Worm (Caenorhabditis elegans) whole organism, late embryonic: Measurements from ENCODE around the gene pept-2.

Experiments used
- F13H6.1 ChIP-seq: sonication (generic microtip); optimal IDR thresholded peaks from 2 replicates; lab custom pipeline; 2016; ENCODE audit warnings: missing genetic modification characterization, missing compliant biosample characterization
- K02D7.2 ChIP-seq: sonication (generic microtip); optimal IDR thresholded peaks from 2 replicates; lab custom pipeline; 2017; ENCODE audit warnings: mild to moderate bottlenecking, missing genetic modification characterization, missing compliant biosample characterization
- K09A11.1 ChIP-seq: sonication (generic microtip); optimal IDR thresholded peaks from 2 replicates; lab custom pipeline; 2017; ENCODE audit warnings: antibody characterized with exemption, mild to moderate bottlenecking, missing genetic modification characterization, missing compliant biosample characterization; ENCODE audit not compliant: insufficient read depth
- T23F11.4 ChIP-seq: fragments of 200-800 bp; sonication (Bioruptor generic); optimal IDR thresholded peaks from 2 replicates; lab custom pipeline; 2018; ENCODE audit warnings: mild to moderate bottlenecking, missing genetic modification characterization, missing compliant biosample characterization
- Y22D7AL.16 ChIP-seq: sonication (generic microtip); optimal IDR thresholded peaks from 2 replicates; lab custom pipeline; 2016; ENCODE audit warnings: missing genetic modification characterization, missing compliant biosample characterization
- ahr-1 ChIP-seq: sonication (generic microtip); optimal IDR thresholded peaks from 2 replicates; lab custom pipeline; 2016; ENCODE audit warnings: missing genetic modification characterization, missing compliant biosample characterization
- ceh-18 ChIP-seq: sonication (generic microtip); optimal IDR thresholded peaks from 2 replicates; lab custom pipeline; 2016; ENCODE audit warnings: missing genetic modification characterization, missing compliant biosample characterization
- ceh-2 ChIP-seq: sonication (generic microtip); optimal IDR thresholded peaks from 2 replicates; lab custom pipeline; 2016; ENCODE audit warnings: missing genotype, missing genetic modification characterization, missing compliant biosample characterization
- ceh-22 ChIP-seq: sonication (generic microtip); optimal IDR thresholded peaks from 2 replicates; lab custom pipeline; 2017; ENCODE audit warnings: missing biosample characterization, missing genetic modification characterization
- ceh-24 ChIP-seq: sonication (generic microtip); optimal IDR thresholded peaks from 2 replicates; lab custom pipeline; 2016; ENCODE audit warnings: mild to moderate bottlenecking, missing genetic modification characterization, missing compliant biosample characterization
- ceh-31 ChIP-seq: sonication (generic microtip); optimal IDR thresholded peaks from 2 replicates; lab custom pipeline; 2016; ENCODE audit warnings: missing genetic modification characterization, missing compliant biosample characterization
- ceh-34 ChIP-seq: sonication (generic microtip); optimal IDR thresholded peaks from 2 replicates; lab custom pipeline; 2016; ENCODE audit warnings: mild to moderate bottlenecking, missing genetic modification characterization, missing compliant biosample characterization
- elt-4 ChIP-seq: sonication (generic microtip); optimal IDR thresholded peaks from 2 replicates; lab custom pipeline; 2016; ENCODE audit warnings: missing genetic modification characterization, missing compliant biosample characterization
- fax-1 ChIP-seq: sonication (generic microtip); optimal IDR thresholded peaks from 2 replicates; lab custom pipeline; 2016; ENCODE audit warnings: missing genotype, missing genetic modification characterization, missing compliant biosample characterization
- fkh-10 ChIP-seq: fragments of 150-350 bp; optimal IDR thresholded peaks from 2 replicates; lab custom pipeline; 2014; ENCODE audit warnings: missing biosample characterization, missing genetic modification reagents, missing genetic modification characterization
- hlh-6 ChIP-seq: sonication (generic microtip); optimal IDR thresholded peaks from 2 replicates; lab custom pipeline; 2016; ENCODE audit warnings: missing genotype, missing genetic modification characterization, missing compliant biosample characterization
- hlh-8 ChIP-seq: sonication (generic microtip); optimal IDR thresholded peaks from 2 replicates; lab custom pipeline; 2016; ENCODE audit warnings: missing genotype, missing genetic modification characterization, missing compliant biosample characterization
- lim-6 ChIP-seq: sonication (generic microtip); optimal IDR thresholded peaks from 2 replicates; lab custom pipeline; 2016; ENCODE audit warnings: missing genetic modification characterization, missing compliant biosample characterization
- lin-11 ChIP-seq: fragments of 200-800 bp; sonication (Bioruptor generic); optimal IDR thresholded peaks from 2 replicates; lab custom pipeline; 2018; ENCODE audit warnings: mild to moderate bottlenecking, missing genetic modification characterization, missing compliant biosample characterization
- nfya-1 ChIP-seq: sonication (generic microtip); optimal IDR thresholded peaks from 2 replicates; lab custom pipeline; 2017; ENCODE audit warnings: missing genetic modification characterization, mild to moderate bottlenecking, missing compliant biosample characterization, antibody characterized with exemption, moderate library complexity
- nhr-11 ChIP-seq: fragments of 150-350 bp; optimal IDR thresholded peaks from 2 replicates; lab custom pipeline; 2014; ENCODE audit warnings: missing biosample characterization, missing genetic modification characterization
- odd-2 ChIP-seq: sonication (generic microtip); optimal IDR thresholded peaks from 2 replicates; lab custom pipeline; 2017; ENCODE audit warnings: antibody characterized with exemption, mild to moderate bottlenecking, missing genetic modification characterization, missing compliant biosample characterization
- pqm-1 ChIP-seq: sonication (generic microtip); optimal IDR thresholded peaks from 2 replicates; lab custom pipeline; 2016; ENCODE audit warnings: missing genetic modification characterization, missing compliant biosample characterization
- ref-2 ChIP-seq: sonication (generic microtip); optimal IDR thresholded peaks from 2 replicates; lab custom pipeline; 2016; ENCODE audit warnings: missing genetic modification characterization, missing compliant biosample characterization
- sox-2 ChIP-seq: fragments of 200-800 bp; sonication (Bioruptor generic); IDR thresholded peaks from 2 replicates; pipeline ENCODE4 v1.3.6; 2022; ENCODE audit warnings: missing genetic modification reagents, missing genetic modification characterization, missing compliant biosample characterization
- sox-4 ChIP-seq: sonication (generic microtip); optimal IDR thresholded peaks from 2 replicates; lab custom pipeline; 2017; ENCODE audit warnings: mild to moderate bottlenecking, missing genetic modification characterization, inconsistent platforms, missing compliant biosample characterization
- tbx-2 ChIP-seq: sonication (generic microtip); optimal IDR thresholded peaks from 2 replicates; lab custom pipeline; 2016; ENCODE audit warnings: missing genetic modification characterization, missing compliant biosample characterization
- tbx-7 ChIP-seq: sonication (generic microtip); optimal IDR thresholded peaks from 2 replicates; lab custom pipeline; 2016; ENCODE audit warnings: missing genotype, missing genetic modification characterization, missing compliant biosample characterization
- ttx-3 ChIP-seq: sonication (generic microtip); optimal IDR thresholded peaks from 2 replicates; lab custom pipeline; 2016; ENCODE audit warnings: missing genetic modification reagents, missing genetic modification characterization, missing compliant biosample characterization
- unc-42 ChIP-seq: sonication (generic microtip); optimal IDR thresholded peaks from 2 replicates; lab custom pipeline; 2016; ENCODE audit warnings: missing genotype, missing genetic modification characterization, missing compliant biosample characterization
- unc-86 ChIP-seq: sonication (generic microtip); optimal IDR thresholded peaks from 2 replicates; lab custom pipeline; 2016; ENCODE audit warnings: missing genetic modification characterization, missing compliant biosample characterization
- zip-5 ChIP-seq: sonication (generic microtip); optimal IDR thresholded peaks from 2 replicates; lab custom pipeline; 2016; ENCODE audit warnings: missing genetic modification characterization, missing compliant biosample characterization

Gene pept-2

ce11 chrIV:10765053-10765452 lies 25.4 kb upstream of the pept-2 start, which contains the start of gene T25B9.12:
Gene T25B9.12, plus strand, starts transcription at chrIV:10765353.
- no peak for TF ChIP-seq elt-4 (tag; lab: Kevin White, UChicago)
- TF ChIP-seq ceh-24: no peak
- no peak for TF ChIP-seq hlh-8 (tag; lab: Kevin White, UChicago)
- TF ChIP-seq ceh-2 (tag; lab: Kevin White, UChicago): no peak
- TF ChIP-seq nhr-11 (tag; lab: Kevin White, UChicago): no peak
- TF ChIP-seq ahr-1 (tag; lab: Kevin White, UChicago): no peak
- TF ChIP-seq unc-86 (tag; lab: Kevin White, UChicago): no peak
- no peak for TF ChIP-seq ceh-31 (tag; lab: Kevin White, UChicago)
- TF ChIP-seq sox-4 (tag; lab: Kevin White, UChicago): no peak
- no peak for TF ChIP-seq lin-11 (tag; lab: Kevin White, UChicago)
- TF ChIP-seq ttx-3: no peak
- TF ChIP-seq ceh-18 (tag; lab: Kevin White, UChicago): no peak
- no peak for TF ChIP-seq tbx-7 (tag; lab: Kevin White, UChicago)
- no peak for TF ChIP-seq sox-2
- TF ChIP-seq ref-2: no peak
- no peak for TF ChIP-seq ceh-34 (tag; lab: Kevin White, UChicago)
- no peak for TF ChIP-seq pqm-1 (tag; lab: Kevin White, UChicago)

DNA sequence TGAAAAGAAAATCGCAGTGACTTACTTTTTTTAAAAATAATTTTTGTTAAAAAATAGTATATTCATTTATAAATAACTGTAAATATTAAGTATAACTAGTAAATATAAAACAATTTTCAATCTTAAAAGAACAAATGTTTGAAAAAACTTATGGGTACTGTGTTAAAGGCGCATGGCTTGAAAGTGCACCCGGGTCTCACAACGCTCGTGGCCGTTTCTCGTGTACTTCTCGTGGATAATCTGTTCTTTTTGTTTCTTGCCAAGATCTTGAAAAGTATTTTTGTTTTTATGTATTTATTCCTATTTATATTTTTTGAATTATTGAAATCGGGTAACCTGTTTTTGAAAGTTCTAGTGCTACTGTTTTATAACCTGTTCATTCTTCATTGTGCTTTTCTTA lies 24.4 kb upstream of the pept-2 start:
- TF ChIP-seq zip-5 (tag; lab: Kevin White, UChicago) (no peak), ahr-1 (tag; lab: Kevin White, UChicago) (no peak), hlh-8 (tag; lab: Kevin White, UChicago) (no peak), K02D7.2 (tag; lab: Kevin White, UChicago) (no peak)

- no peak for TF ChIP-seq ahr-1 (tag; lab: Kevin White, UChicago)
- peak; percentile 33 for TF ChIP-seq unc-42 (tag; lab: Kevin White, UChicago)
Measured at ce11 chrIV:10768146-10768636, 22.3 kb upstream of the pept-2 start, which contains the start of gene T25B9.8. Gene T25B9.8, minus strand, starts transcription at chrIV:10768196.

DNA sequence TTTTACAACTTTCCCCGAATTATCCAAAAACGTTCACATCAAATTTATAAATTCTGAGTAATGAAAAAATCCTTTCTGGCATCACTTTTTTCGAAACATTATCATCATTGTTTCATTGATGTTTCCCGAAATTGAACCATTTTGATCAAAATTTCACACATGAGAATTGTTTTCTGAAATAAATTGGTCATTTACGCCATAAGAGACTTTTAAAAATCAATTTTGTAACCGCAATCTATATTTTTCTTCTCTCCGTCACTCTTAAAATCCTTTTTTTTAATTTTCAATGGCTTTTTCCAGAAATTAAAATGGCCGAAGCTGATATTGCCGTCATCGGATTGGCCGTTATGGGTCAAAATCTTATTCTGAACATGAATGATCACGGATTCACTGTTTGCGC lies 21.1 kb upstream of the pept-2 start, which contains the start of gene T25B9.9:
T25B9.9 (plus strand) TSS at position 301 of the 400 bp plus-strand sequence.
- TF ChIP-seq ttx-3 (no peak), unc-42 (tag; lab: Kevin White, UChicago) (no peak), tbx-2 (tag; lab: Kevin White, UChicago) (no peak), fax-1 (tag; lab: Kevin White, UChicago) (no peak)

ce11 chrIV:10771296-10771695 lies 19.2 kb upstream of the pept-2 start:
- no peak for TF ChIP-seq ceh-2 (tag; lab: Kevin White, UChicago)

- TF ChIP-seq fkh-10 (GFP tag; lab: Kevin White, UChicago) (no peak), sox-2 (no peak), nfya-1 (tag; lab: Kevin White, UChicago) (no peak), elt-4 (tag; lab: Kevin White, UChicago) (no peak), hlh-8 (tag; lab: Kevin White, UChicago) (no peak), lim-6 (tag; lab: Kevin White, UChicago) (no peak), zip-5 (tag; lab: Kevin White, UChicago) (no peak), hlh-6 (tag; lab: Kevin White, UChicago) (no peak), tbx-2 (tag; lab: Kevin White, UChicago) (no peak), F13H6.1 (tag; lab: Kevin White, UChicago) (no peak), Y22D7AL.16 (tag; lab: Kevin White, UChicago) (no peak), K09A11.1 (tag; lab: Kevin White, UChicago) (no peak), T23F11.4 (GFP tag; lab: Kevin White, UChicago) (no peak), odd-2 (no peak), ceh-22 (tag; lab: Kevin White, UChicago) (no peak)
Measured at ce11 chrIV:10773811-10774210, 16.6 kb upstream of the pept-2 start, which contains the start of gene inpp-1. Gene inpp-1, minus strand, starts transcription at chrIV:10773911.
